Fruit fly (Drosophila melanogaster) whole organism, embryonic: ENCODE data around the gene CG9568.
A peak's percentile ranks its signal among the peaks of the same experiment; 100 is the strongest.

Experiments
- Antp ChIP-seq: fragments of 200-800 bp; sonication (Bioruptor generic); optimal IDR thresholded peaks from 3 replicates; lab custom pipeline; 2016; ENCODE audit warnings: missing biosample characterization, missing genetic modification characterization
- CG1024 ChIP-seq: fragments of 200-800 bp; sonication (Bioruptor generic); IDR thresholded peaks from 2 replicates; pipeline ENCODE4 v1.3.6; 2022; ENCODE audit warnings: missing biosample characterization, missing genetic modification characterization
- CG10366 ChIP-seq: fragments of 200-800 bp; sonication (Bioruptor generic); IDR thresholded peaks from 2 replicates; pipeline ENCODE4 v1.3.6; 2022; ENCODE audit warnings: missing biosample characterization, missing genetic modification characterization
- CG10565 ChIP-seq: fragments of 200-800 bp; sonication (Bioruptor generic); optimal IDR thresholded peaks from 3 replicates; lab custom pipeline; 2016; ENCODE audit warnings: missing biosample characterization, mild to moderate bottlenecking, missing genetic modification characterization
- CG12071 ChIP-seq: fragments of 200-800 bp; sonication (Bioruptor generic); optimal IDR thresholded peaks from 3 replicates; lab custom pipeline; 2018; ENCODE audit warnings: missing biosample characterization, mild to moderate bottlenecking, missing genetic modification characterization
- CG16779 ChIP-seq: fragments of 200-800 bp; sonication (Bioruptor generic); IDR thresholded peaks from 2 replicates; pipeline ENCODE4 v1.3.6; 2022; ENCODE audit warnings: missing biosample characterization, missing genetic modification characterization
- CG16813 ChIP-seq: fragments of 200-800 bp; sonication (Bioruptor generic); IDR thresholded peaks from 3 replicates; pipeline ENCODE4 v1.3.6; 2022; ENCODE audit warnings: missing biosample characterization, missing genetic modification characterization; ENCODE audit not compliant: partially characterized antibody
- CG17829 ChIP-seq: fragments of 200-800 bp; optimal IDR thresholded peaks from 2 replicates; lab custom pipeline; 2019; ENCODE audit warnings: missing biosample characterization, mild to moderate bottlenecking, missing genetic modification characterization, moderate library complexity
- CG18476 ChIP-seq: fragments of 200-800 bp; sonication (Bioruptor generic); optimal IDR thresholded peaks from 2 replicates; lab custom pipeline; 2016; ENCODE audit warnings: missing biosample characterization, mild to moderate bottlenecking, missing genetic modification characterization
- CG18619 ChIP-seq: fragments of 200-800 bp; sonication (Bioruptor generic); optimal IDR thresholded peaks from 3 replicates; lab custom pipeline; 2017; ENCODE audit warnings: missing biosample characterization, mild to moderate bottlenecking, missing genetic modification characterization
- CG30020 ChIP-seq: fragments of 200-800 bp; optimal IDR thresholded peaks from 2 replicates; lab custom pipeline; 2019; ENCODE audit warnings: missing biosample characterization, mild to moderate bottlenecking, missing genetic modification characterization, moderate library complexity
- CG3281 ChIP-seq: fragments of 200-800 bp; sonication (Bioruptor generic); optimal IDR thresholded peaks from 3 replicates; lab custom pipeline; 2017; ENCODE audit warnings: missing biosample characterization, mild to moderate bottlenecking, missing genetic modification characterization
- CG3847 ChIP-seq: fragments of 200-800 bp; sonication (Bioruptor generic); IDR thresholded peaks from 2 replicates; pipeline ENCODE4 v1.3.6; 2022; ENCODE audit warnings: missing biosample characterization, missing genetic modification characterization
- CG3995 ChIP-seq: fragments of 200-800 bp; sonication (Bioruptor generic); optimal IDR thresholded peaks from 3 replicates; lab custom pipeline; 2016; ENCODE audit warnings: missing biosample characterization, missing genetic modification characterization
- CG43689 ChIP-seq: fragments of 200-800 bp; sonication (Bioruptor generic); IDR thresholded peaks from 2 replicates; pipeline ENCODE4 v1.3.6; 2022; ENCODE audit warnings: missing biosample characterization, missing genetic modification characterization
- CG4617 ChIP-seq: fragments of 200-800 bp; sonication (Bioruptor generic); optimal IDR thresholded peaks from 3 replicates; lab custom pipeline; 2016; ENCODE audit warnings: missing biosample characterization, missing genetic modification characterization, borderline replicate concordance
- CG4820 ChIP-seq: fragments of 200-800 bp; sonication (Bioruptor generic); optimal IDR thresholded peaks from 3 replicates; lab custom pipeline; 2016; ENCODE audit warnings: missing biosample characterization, missing genetic modification characterization
- CG6654 ChIP-seq: fragments of 200-800 bp; sonication (Bioruptor generic); optimal IDR thresholded peaks from 2 replicates; lab custom pipeline; 2017; ENCODE audit warnings: missing biosample characterization, mild to moderate bottlenecking, missing genetic modification characterization
- CG8388 ChIP-seq: fragments of 200-800 bp; sonication (Bioruptor generic); optimal IDR thresholded peaks from 2 replicates; lab custom pipeline; 2019; ENCODE audit warnings: missing biosample characterization, mild to moderate bottlenecking, missing genetic modification characterization, moderate library complexity
- E2f1 ChIP-seq: fragments of 200-800 bp; sonication (Bioruptor generic); IDR thresholded peaks from 2 replicates; pipeline ENCODE4 v1.3.6; 2022; ENCODE audit warnings: missing biosample characterization, missing genetic modification characterization
- ERR ChIP-seq: fragments of 200-800 bp; sonication (Bioruptor generic); optimal IDR thresholded peaks from 2 replicates; lab custom pipeline; 2016; ENCODE audit warnings: missing biosample characterization, missing genetic modification characterization
- GATAe ChIP-seq: fragments of 200-800 bp; sonication (Bioruptor generic); conservative IDR thresholded peaks from 2 replicates; pipeline ENCODE4 v1.3.6; 2022; ENCODE audit warnings: missing biosample characterization, missing genetic modification characterization
- Opbp ChIP-seq: fragments of 200-800 bp; sonication (Bioruptor generic); IDR thresholded peaks from 3 replicates; pipeline ENCODE4 v1.3.6; 2022; ENCODE audit warnings: missing biosample characterization, missing genetic modification characterization; ENCODE audit not compliant: partially characterized antibody
- Optix ChIP-seq: fragments of 200-800 bp; sonication (Bioruptor generic); IDR thresholded peaks from 3 replicates; pipeline ENCODE4 v1.3.6; 2022; ENCODE audit warnings: missing biosample characterization, missing genetic modification characterization
- Poxn ChIP-seq: fragments of 200-800 bp; sonication (Bioruptor generic); IDR thresholded peaks from 2 replicates; pipeline ENCODE4 v1.3.6; 2022; ENCODE audit warnings: missing biosample characterization, missing genetic modification characterization
- Rfx ChIP-seq: fragments of 200-800 bp; sonication (Bioruptor generic); IDR thresholded peaks from 2 replicates; pipeline ENCODE4 v1.3.6; 2022; ENCODE audit warnings: missing biosample characterization, missing genetic modification characterization
- TFAM ChIP-seq: fragments of 200-800 bp; sonication (Bioruptor generic); optimal IDR thresholded peaks from 2 replicates; lab custom pipeline; 2017; ENCODE audit warnings: missing biosample characterization, missing genetic modification characterization, inconsistent platforms
- Xbp1 ChIP-seq: fragments of 200-800 bp; sonication (Bioruptor generic); optimal IDR thresholded peaks from 3 replicates; lab custom pipeline; 2016; ENCODE audit warnings: missing biosample characterization, mild to moderate bottlenecking, missing genetic modification characterization
- cad ChIP-seq: fragments of >200 bp; optimal IDR thresholded peaks from 2 replicates; lab custom pipeline; 2017; ENCODE audit warnings: missing biosample characterization, missing genetic modification characterization
- chn ChIP-seq: fragments of 200-800 bp; sonication (Bioruptor generic); optimal IDR thresholded peaks from 2 replicates; lab custom pipeline; 2016; ENCODE audit warnings: missing biosample characterization, missing genetic modification characterization
- croc ChIP-seq: fragments of 200-800 bp; sonication (Bioruptor generic); conservative IDR thresholded peaks from 3 replicates; pipeline ENCODE4 v1.3.6; 2022; ENCODE audit warnings: missing biosample characterization, missing genetic modification characterization
- crp ChIP-seq, 2 experiments: fragments of 200-800 bp; sonication (Bioruptor generic); optimal IDR thresholded peaks; 2 replicates in 1 of 2; 3 replicates in 1 of 2; lab custom pipeline; 2017; ENCODE audit warnings: missing biosample characterization in 2 of 2, missing genetic modification characterization in 2 of 2, mild to moderate bottlenecking in 1 of 2, moderate library complexity in 1 of 2
- cwo ChIP-seq: fragments of 200-800 bp; sonication (Bioruptor generic); optimal IDR thresholded peaks from 3 replicates; lab custom pipeline; 2017; ENCODE audit warnings: missing biosample characterization, missing genetic modification characterization, mild to moderate bottlenecking, moderate library complexity, missing genetic modification reagents
- fd96Cb ChIP-seq: fragments of 200-800 bp; sonication (Bioruptor generic); optimal IDR thresholded peaks from 2 replicates; lab custom pipeline; 2018; ENCODE audit warnings: missing biosample characterization, mild to moderate bottlenecking, missing genetic modification characterization, moderate library complexity
- gce ChIP-seq: fragments of 200-800 bp; sonication (Bioruptor generic); IDR thresholded peaks from 3 replicates; pipeline ENCODE4 v1.3.6; 2022; ENCODE audit warnings: missing biosample characterization, missing genetic modification characterization
- gt ChIP-seq: fragments of 200-800 bp; sonication (Bioruptor generic); IDR thresholded peaks from 2 replicates; pipeline ENCODE4 v1.3.6; 2022; ENCODE audit warnings: missing biosample characterization, missing genetic modification characterization
- jumu ChIP-seq: fragments of 200-800 bp; sonication (Bioruptor generic); optimal IDR thresholded peaks from 3 replicates; lab custom pipeline; 2016; ENCODE audit warnings: missing biosample characterization, missing genetic modification characterization
- kah ChIP-seq: fragments of 200-800 bp; sonication (Bioruptor generic); optimal IDR thresholded peaks from 2 replicates; lab custom pipeline; 2018; ENCODE audit warnings: missing biosample characterization, mild to moderate bottlenecking, missing genetic modification characterization
- odd ChIP-seq: fragments of 200-800 bp; sonication (Bioruptor generic); optimal IDR thresholded peaks from 2 replicates; lab custom pipeline; 2017; ENCODE audit warnings: missing biosample characterization, mild to moderate bottlenecking, missing genetic modification characterization
- pfk ChIP-seq: fragments of 200-800 bp; sonication (Bioruptor generic); optimal IDR thresholded peaks from 2 replicates; lab custom pipeline; 2018; ENCODE audit warnings: missing biosample characterization, mild to moderate bottlenecking, missing genetic modification characterization, moderate library complexity
- phol ChIP-seq: fragments of 200-800 bp; sonication (Bioruptor generic); optimal IDR thresholded peaks from 3 replicates; lab custom pipeline; 2018; ENCODE audit warnings: missing biosample characterization, mild to moderate bottlenecking, missing genetic modification characterization, moderate library complexity
- pros ChIP-seq: fragments of 200-800 bp; sonication (Bioruptor generic); optimal IDR thresholded peaks from 3 replicates; lab custom pipeline; 2019; ENCODE audit warnings: missing biosample characterization, mild to moderate bottlenecking, missing genetic modification characterization, moderate library complexity
- pum ChIP-seq: fragments of 200-800 bp; sonication (Bioruptor generic); optimal IDR thresholded peaks from 2 replicates; lab custom pipeline; 2016; ENCODE audit warnings: missing biosample characterization, missing genetic modification characterization
- pzg ChIP-seq: fragments of 200-800 bp; sonication (Bioruptor generic); optimal IDR thresholded peaks from 3 replicates; lab custom pipeline; 2018; ENCODE audit warnings: missing biosample characterization, mild to moderate bottlenecking, missing genetic modification characterization, moderate library complexity
- rib ChIP-seq: fragments of 200-800 bp; sonication (Bioruptor generic); IDR thresholded peaks from 2 replicates; pipeline ENCODE4 v1.3.6; 2022; ENCODE audit warnings: missing biosample characterization, missing genetic modification characterization
- run ChIP-seq: fragments of 200-800 bp; sonication (Bioruptor generic); optimal IDR thresholded peaks from 3 replicates; lab custom pipeline; 2018; ENCODE audit warnings: missing biosample characterization, mild to moderate bottlenecking, missing genetic modification characterization
- scrt ChIP-seq: fragments of 200-800 bp; sonication (Bioruptor generic); optimal IDR thresholded peaks from 2 replicates; lab custom pipeline; 2018; ENCODE audit warnings: missing biosample characterization, mild to moderate bottlenecking, missing genetic modification characterization, moderate library complexity
- sisA ChIP-seq: fragments of 200-800 bp; sonication (Bioruptor generic); IDR thresholded peaks from 2 replicates; pipeline ENCODE4 v1.3.6; 2022; ENCODE audit warnings: missing biosample characterization, missing genetic modification characterization
- unpg ChIP-seq: fragments of 200-800 bp; sonication (Bioruptor generic); optimal IDR thresholded peaks from 3 replicates; lab custom pipeline; 2018; ENCODE audit warnings: missing biosample characterization, mild to moderate bottlenecking, missing genetic modification characterization, moderate library complexity

Gene CG9568

DNA sequence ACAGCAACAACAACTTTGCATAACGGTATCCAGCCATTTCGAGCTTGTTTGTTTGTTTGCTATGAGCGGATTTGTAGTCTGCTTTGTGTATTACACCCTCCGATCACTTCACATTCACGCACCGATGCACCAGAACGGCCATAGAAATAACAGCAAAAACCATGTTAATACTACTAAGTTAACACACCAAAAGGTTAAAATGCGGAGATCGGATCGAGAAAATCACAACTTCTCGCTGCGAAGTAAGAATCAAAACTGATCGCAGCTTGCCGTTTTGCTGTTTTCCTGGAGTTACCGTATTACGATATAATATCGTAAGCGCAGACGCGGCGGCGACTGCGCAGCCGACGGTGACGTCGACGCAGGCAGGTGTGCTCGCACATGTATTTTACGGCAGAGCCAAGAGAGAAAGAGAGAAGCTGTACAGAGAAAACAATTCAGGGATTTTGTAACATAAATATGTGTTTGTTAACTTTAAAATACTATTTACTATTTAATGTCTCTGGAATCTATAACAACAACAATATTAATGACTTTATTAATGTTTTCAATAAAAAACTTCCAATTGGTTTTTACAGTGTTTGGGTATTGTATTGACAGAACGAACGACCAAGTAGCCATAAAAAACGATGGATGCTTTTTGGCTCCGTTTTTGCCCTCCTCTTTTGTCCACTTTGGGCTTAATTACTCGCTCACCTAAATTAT lies 25.6 kb upstream of the CG9568 start, which contains the start of gene CG13101 (continued):
- TF ChIP-seq kah (GFP tag; lab: Kevin White, UChicago) = peak; percentile 68
- peak; percentile 49; the same call in 1 of the 2 replicates for TF ChIP-seq GATAe
- peak; percentile 20 for TF ChIP-seq CG6654 (GFP tag; lab: Kevin White, UChicago)
- TF ChIP-seq CG3281 (GFP tag; lab: Kevin White, UChicago) = peak; percentile 90
- no peak for TF ChIP-seq CG16813 (GFP tag; lab: Robert Waterston, UW)
- TF ChIP-seq CG30020 (tag; lab: Kevin White, UChicago) = peak; percentile 61
- TF ChIP-seq run = peak; percentile 85
- TF ChIP-seq Optix (GFP tag; lab: Robert Waterston, UW) = no peak
- peak; percentile 85 for TF ChIP-seq pum (GFP tag; lab: Kevin White, UChicago)
- TF ChIP-seq unpg (GFP tag; lab: Kevin White, UChicago) = peak; percentile 97
- TF ChIP-seq CG18476 (GFP tag; lab: Kevin White, UChicago) = peak; percentile 90
- peak; percentile 61 for TF ChIP-seq CG4617 (GFP tag; lab: Kevin White, UChicago)
- peak; percentile 93 for TF ChIP-seq gce
- peak; percentile 95 for TF ChIP-seq E2f1 (GFP tag; lab: Robert Waterston, UW)
- peak; percentile 61 for TF ChIP-seq CG10565 (GFP tag; lab: Kevin White, UChicago)
- TF ChIP-seq CG17829 (tag; lab: Kevin White, UChicago) = peak; percentile 96
- peak; percentile 83 for TF ChIP-seq croc (GFP tag; lab: Robert Waterston, UW)
- TF ChIP-seq pfk = no peak
- peak; percentile 83 for TF ChIP-seq CG43689 (GFP tag; lab: Robert Waterston, UW)
- TF ChIP-seq fd96Cb = peak; percentile 88
- TF ChIP-seq cwo = peak; percentile 89
- TF ChIP-seq CG3847 (GFP tag; lab: Robert Waterston, UW) = peak; percentile 94
- TF ChIP-seq Antp (GFP tag; lab: Kevin White, UChicago) = peak; percentile 14
- peak; percentile 87 for TF ChIP-seq CG4820 (GFP tag; lab: Kevin White, UChicago)
- peak; percentile 82 for TF ChIP-seq CG1024
- peak; percentile 85; the same call in 1 of the 2 replicates for TF ChIP-seq CG16779 (GFP tag; lab: Robert Waterston, UW)
- TF ChIP-seq pzg (GFP tag; lab: Kevin White, UChicago) = peak; percentile 2
- TF ChIP-seq cad = no peak
- TF ChIP-seq CG10366 (GFP tag; lab: Robert Waterston, UW) = peak; percentile 92
- TF ChIP-seq odd (GFP tag; lab: Kevin White, UChicago) = peak; percentile 90
- peak; percentile 18 for TF ChIP-seq CG3995
- peak; percentile 72 for TF ChIP-seq CG12071 (GFP tag; lab: Kevin White, UChicago)
- peak; percentile 96 for TF ChIP-seq Rfx (GFP tag; lab: Robert Waterston, UW)
- TF ChIP-seq jumu (GFP tag; lab: Kevin White, UChicago) = peak; percentile 80
- peak; percentile 69 for TF ChIP-seq gt (GFP tag; lab: Robert Waterston, UW)
- peak; percentile 93 for TF ChIP-seq rib (GFP tag; lab: Robert Waterston, UW)
- TF ChIP-seq CG18619 = peak; percentile 87
- no peak for TF ChIP-seq Opbp (GFP tag; lab: Robert Waterston, UW)
- TF ChIP-seq Xbp1 = peak; percentile 91
- peak; percentile 68 for TF ChIP-seq TFAM
- TF ChIP-seq CG8388 = peak; percentile 94
- peak; percentile 91 for TF ChIP-seq phol (tag; lab: Kevin White, UChicago)
- peak; percentile 58 for TF ChIP-seq Poxn
- peak; percentile 89 for TF ChIP-seq sisA (GFP tag; lab: Robert Waterston, UW)
- TF ChIP-seq ERR (GFP tag; lab: Kevin White, UChicago) = peak; percentile 74
- peak; percentile 79 for TF ChIP-seq scrt (GFP tag; lab: Kevin White, UChicago)
- TF ChIP-seq crp (GFP tag; optimal IDR thresholded peaks at IDR 0.05; lab: Kevin White, UChicago) = peak in 1 of 2 experiments; percentile 38
- peak; percentile 21 for TF ChIP-seq pros (GFP tag; lab: Kevin White, UChicago)
- TF ChIP-seq chn (GFP tag; lab: Kevin White, UChicago) = peak; percentile 83
